Worm (Caenorhabditis elegans) whole organism, L1 larva: ENCODE data around the gene C39B10.7.
A peak's percentile ranks its signal among the peaks of the same experiment; 100 is the strongest.

Experiments used
- F16B12.6 ChIP-seq: fragments of 150-350 bp; optimal IDR thresholded peaks from 2 replicates; lab custom pipeline; 2014; ENCODE audit warnings: missing biosample characterization, missing genetic modification characterization
- aha-1 ChIP-seq: fragments of 150-350 bp; optimal IDR thresholded peaks from 2 replicates; lab custom pipeline; 2014; ENCODE audit warnings: missing biosample characterization, missing genetic modification characterization
- alr-1 ChIP-seq: fragments of 200-800 bp; sonication (Bioruptor generic); optimal IDR thresholded peaks from 2 replicates; lab custom pipeline; 2018; ENCODE audit warnings: borderline replicate concordance, mild to moderate bottlenecking, missing genetic modification characterization, missing compliant biosample characterization
- ceh-63 ChIP-seq: fragments of 200-800 bp; sonication (Bioruptor generic); optimal IDR thresholded peaks from 2 replicates; lab custom pipeline; 2018; ENCODE audit warnings: mild to moderate bottlenecking, missing genetic modification characterization, missing compliant biosample characterization
- ceh-8 ChIP-seq: fragments of 200-800 bp; sonication (Bioruptor generic); optimal IDR thresholded peaks from 2 replicates; lab custom pipeline; 2018; ENCODE audit warnings: mild to moderate bottlenecking, missing genetic modification characterization, moderate library complexity, missing compliant biosample characterization
- ceh-82 ChIP-seq, 3 experiments: fragments of 150-350 bp in 1 of 3; sonication (generic microtip) in 2 of 3; optimal IDR thresholded peaks; 2 replicates each; lab custom pipeline; 2014 to 2017; ENCODE audit warnings: missing biosample characterization in 3 of 3, missing genetic modification characterization in 3 of 3
- ceh-88 ChIP-seq: fragments of 200-800 bp; sonication (Bioruptor generic); IDR thresholded peaks from 2 replicates; pipeline ENCODE4 v1.3.6; 2022; ENCODE audit warnings: missing genetic modification characterization, missing compliant biosample characterization
- efl-1 ChIP-seq, 4 experiments: fragments of 150-350 bp; optimal IDR thresholded peaks in 3 of 4; peaks in 1 of 4; 1 replicate in 1 of 4; 2 replicates in 3 of 4; lab custom pipeline; 2014; ENCODE audit warnings: missing biosample characterization in 2 of 4, missing genetic modification characterization in 2 of 4, missing genetic modification reagents in 2 of 4
- efl-3 ChIP-seq: fragments of 200-800 bp; sonication (Bioruptor generic); optimal IDR thresholded peaks from 2 replicates; lab custom pipeline; 2018; ENCODE audit warnings: mild to moderate bottlenecking, missing genetic modification characterization, missing compliant biosample characterization
- ets-5 ChIP-seq: fragments of 200-800 bp; sonication (Bioruptor generic); IDR thresholded peaks from 2 replicates; pipeline ENCODE4 v1.3.6; 2022; ENCODE audit warnings: missing genetic modification characterization, missing compliant biosample characterization
- grh-1 ChIP-seq: fragments of 200-800 bp; sonication (Bioruptor generic); IDR thresholded peaks from 2 replicates; pipeline ENCODE4 v1.3.6; 2022; ENCODE audit warnings: missing genetic modification reagents, missing genetic modification characterization, missing compliant biosample characterization
- hlh-17 ChIP-seq: fragments of 200-800 bp; sonication (Bioruptor generic); optimal IDR thresholded peaks from 2 replicates; lab custom pipeline; 2018; ENCODE audit warnings: missing genetic modification characterization, mild to moderate bottlenecking, missing compliant biosample characterization, moderate library complexity, borderline replicate concordance
- hlh-4 ChIP-seq: sonication (generic microtip); optimal IDR thresholded peaks from 2 replicates; lab custom pipeline; 2016; ENCODE audit warnings: mild to moderate bottlenecking, missing genetic modification characterization, missing compliant biosample characterization
- hpl-2 ChIP-seq: fragments of 150-350 bp; optimal IDR thresholded peaks from 2 replicates; lab custom pipeline; 2014; ENCODE audit warnings: missing biosample characterization, missing genetic modification reagents, missing genetic modification characterization
- irx-1 ChIP-seq: sonication (generic microtip); optimal IDR thresholded peaks from 2 replicates; lab custom pipeline; 2016; ENCODE audit warnings: missing genetic modification characterization, missing compliant biosample characterization
- jun-1 ChIP-seq: fragments of 150-350 bp; optimal IDR thresholded peaks from 2 replicates; lab custom pipeline; 2014; ENCODE audit warnings: missing biosample characterization, missing genetic modification reagents, missing genetic modification characterization
- lin-14 ChIP-seq: fragments of 200-800 bp; sonication (Bioruptor generic); optimal IDR thresholded peaks from 2 replicates; lab custom pipeline; 2018; ENCODE audit warnings: mild to moderate bottlenecking, missing genetic modification characterization, moderate library complexity, missing compliant biosample characterization
- lin-15B ChIP-seq: fragments of 150-350 bp; sonication (generic microtip); optimal IDR thresholded peaks from 3 replicates; lab custom pipeline; 2014; ENCODE audit warnings: missing biosample characterization, missing genetic modification characterization
- lin-35 ChIP-seq, 2 experiments: fragments of 150-350 bp; optimal IDR thresholded peaks; 2 replicates each; lab custom pipeline; 2014; ENCODE audit warnings: missing biosample characterization in 2 of 2, missing genetic modification characterization in 2 of 2, missing genetic modification reagents in 2 of 2
- lin-39 ChIP-seq: fragments of 150-350 bp; optimal IDR thresholded peaks from 2 replicates; lab custom pipeline; 2014; ENCODE audit warnings: missing biosample characterization, missing genetic modification reagents, missing genetic modification characterization
- lsy-2 ChIP-seq, 2 experiments: fragments of 150-350 bp; optimal IDR thresholded peaks; 2 replicates each; lab custom pipeline; 2014; ENCODE audit warnings: missing biosample characterization in 2 of 2, missing genetic modification characterization in 2 of 2
- nhr-20 ChIP-seq: sonication (generic microtip); optimal IDR thresholded peaks from 2 replicates; lab custom pipeline; 2016; ENCODE audit warnings: mild to moderate bottlenecking, missing genetic modification characterization, missing compliant biosample characterization
- nhr-77 ChIP-seq: fragments of 150-350 bp; optimal IDR thresholded peaks from 2 replicates; lab custom pipeline; 2014; ENCODE audit warnings: missing biosample characterization, missing genetic modification characterization
- nhr-85 ChIP-seq: sonication (generic microtip); peaks from one replicate; lab custom pipeline; 2016; ENCODE audit warnings: missing genetic modification characterization, inconsistent platforms, missing compliant biosample characterization
- nhr-90 ChIP-seq: sonication (generic microtip); optimal IDR thresholded peaks from 2 replicates; lab custom pipeline; 2016; ENCODE audit warnings: mild to moderate bottlenecking, missing genetic modification characterization, missing compliant biosample characterization; ENCODE audit not compliant: poor library complexity
- rnt-1 ChIP-seq: sonication (generic microtip); optimal IDR thresholded peaks from 2 replicates; lab custom pipeline; 2016; ENCODE audit warnings: mild to moderate bottlenecking, missing genetic modification characterization, moderate library complexity, missing compliant biosample characterization
- skn-1 ChIP-seq: fragments of 150-350 bp; optimal IDR thresholded peaks from 2 replicates; lab custom pipeline; 2014; ENCODE audit warnings: missing biosample characterization, missing genetic modification characterization
- swsn-7 ChIP-seq: sonication (generic microtip); optimal IDR thresholded peaks from 2 replicates; lab custom pipeline; 2016; ENCODE audit warnings: missing genetic modification characterization, missing compliant biosample characterization
- tlp-1 ChIP-seq: fragments of 150-350 bp; optimal IDR thresholded peaks from 2 replicates; lab custom pipeline; 2014; ENCODE audit warnings: missing biosample characterization, missing genetic modification characterization
- unc-86 ChIP-seq: sonication (generic microtip); optimal IDR thresholded peaks from 2 replicates; lab custom pipeline; 2016; ENCODE audit warnings: missing genetic modification characterization, missing compliant biosample characterization
- zip-4 ChIP-seq: fragments of 200-800 bp; sonication (Bioruptor generic); optimal IDR thresholded peaks from 2 replicates; lab custom pipeline; 2018; ENCODE audit warnings: mild to moderate bottlenecking, missing genetic modification characterization, moderate library complexity, missing compliant biosample characterization
- ztf-4 ChIP-seq: fragments of 150-350 bp; optimal IDR thresholded peaks from 2 replicates; lab custom pipeline; 2014; ENCODE audit warnings: missing biosample characterization, missing genetic modification characterization

C39B10.7 gene

ce11 chrX:10507971-10508370 lies 31.3 kb downstream of the C39B10.7 start:
- TF ChIP-seq zip-4 (GFP tag; lab: Kevin White, UChicago) = no peak
- no peak for TF ChIP-seq hlh-4 (tag; lab: Kevin White, UChicago)
- no peak for TF ChIP-seq irx-1
- no peak for TF ChIP-seq hlh-17 (GFP tag; lab: Kevin White, UChicago)
- TF ChIP-seq lin-14 = no peak
- no peak for TF ChIP-seq rnt-1 (tag; lab: Kevin White, UChicago)
- no peak for TF ChIP-seq lin-39 (tag; lab: Kevin White, UChicago)

DNA sequence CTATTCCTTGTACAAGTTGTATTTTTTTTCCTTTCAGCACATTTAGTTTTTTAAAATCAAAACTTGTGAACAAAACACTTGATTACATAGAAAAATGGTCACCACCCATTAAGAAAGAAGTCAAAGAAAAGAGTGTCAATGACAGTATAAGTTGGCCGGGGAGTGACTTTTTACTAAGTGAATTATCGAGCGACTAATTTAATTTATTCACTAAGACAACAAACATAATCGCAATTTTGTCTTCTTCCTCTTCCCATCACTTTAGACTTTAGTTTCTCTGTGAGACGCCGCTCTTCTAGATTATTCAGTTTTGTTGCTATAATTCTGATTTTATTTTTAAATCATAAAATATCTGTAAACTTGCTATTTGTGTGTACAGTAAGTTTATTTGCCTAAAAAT lies 37.4 kb downstream of the C39B10.7 start:
- TF ChIP-seq aha-1 (no peak), swsn-7 (tag; lab: Kevin White, UChicago) (no peak), nhr-85 (tag; lab: Kevin White, UChicago) (peak; percentile 64), skn-1 (tag; lab: Kevin White, UChicago) (no peak), ceh-82 (tag; optimal IDR thresholded peaks at IDR 0.05; lab: Kevin White, UChicago) (no peak), jun-1 (tag; lab: Kevin White, UChicago) (no peak), efl-3 (GFP tag; lab: Kevin White, UChicago) (no peak), irx-1 (no peak), ceh-8 (GFP tag; lab: Kevin White, UChicago) (peak; percentile 63), zip-4 (GFP tag; lab: Kevin White, UChicago) (no peak), nhr-90 (no peak), ceh-63 (no peak), ceh-88 (GFP tag; lab: Robert Waterston, UW) (no peak), alr-1 (tag; lab: Kevin White, UChicago) (no peak), F16B12.6 (no peak), nhr-77 (tag; lab: Kevin White, UChicago) (no peak)

DNA sequence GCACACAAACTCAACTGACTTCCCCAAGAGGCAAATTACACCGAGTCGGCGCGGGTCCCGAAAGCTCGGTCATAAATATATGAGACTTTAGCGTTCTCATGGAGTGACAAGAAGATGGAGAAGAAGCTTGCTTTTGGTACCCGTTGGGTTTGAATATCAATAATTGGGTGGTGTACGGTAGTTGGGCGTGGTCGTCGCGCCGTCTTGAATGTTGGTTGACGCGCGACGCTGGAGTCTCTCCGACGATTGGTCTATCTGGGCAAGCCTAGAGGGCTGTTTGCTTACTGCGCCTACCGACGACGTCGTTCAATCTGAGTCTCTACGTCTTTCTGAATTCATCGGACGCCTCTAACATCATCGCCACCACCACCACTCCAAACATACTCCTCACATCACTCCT lies 38.2 kb downstream of the C39B10.7 start:
- TF ChIP-seq unc-86 = no peak
- no peak for TF ChIP-seq efl-1 (optimal IDR thresholded peaks at IDR 0.05; lab: Kevin White, UChicago)
- no peak for TF ChIP-seq efl-1 (GFP tag; optimal IDR thresholded peaks at IDR 0.05 in 1 of 2; lab: Kevin White, UChicago)
- TF ChIP-seq lsy-2 (tag; optimal IDR thresholded peaks at IDR 0.05; lab: Kevin White, UChicago) = peak in 1 of 2 experiments; percentile 41
- no peak for TF ChIP-seq nhr-20 (tag; lab: Kevin White, UChicago)
- TF ChIP-seq ets-5 = no peak
- no peak for TF ChIP-seq lin-35 (GFP tag; optimal IDR thresholded peaks at IDR 0.05; lab: Kevin White, UChicago)

DNA sequence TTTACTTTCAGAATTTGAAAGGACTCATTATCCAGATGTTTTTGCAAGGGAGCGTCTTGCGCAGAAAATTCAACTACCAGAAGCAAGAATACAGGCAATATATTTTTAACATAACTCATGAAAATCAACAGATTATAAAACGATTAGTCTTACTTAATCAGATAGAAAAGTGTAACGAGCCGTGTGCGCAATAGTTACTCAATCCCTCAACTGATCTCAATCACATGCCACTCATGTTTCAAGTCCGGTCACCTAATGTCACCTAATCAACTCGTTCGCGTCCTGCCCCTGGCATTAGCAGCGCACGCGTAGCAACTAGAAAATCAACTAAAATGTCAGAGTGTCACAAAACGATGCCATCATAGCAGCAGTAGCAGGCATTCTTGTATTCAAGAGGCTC lies 39.9 kb downstream of the C39B10.7 start:
- TF ChIP-seq nhr-85 (tag; lab: Kevin White, UChicago) (peak; percentile 74), lin-15B (tag; lab: Kevin White, UChicago) (no peak), unc-86 (no peak), ztf-4 (tag; lab: Kevin White, UChicago) (no peak), grh-1 (GFP tag; lab: Robert Waterston, UW) (0 out of 2 replicates have a peak, but pooled peaks have one; percentile 19), tlp-1 (no peak)

DNA sequence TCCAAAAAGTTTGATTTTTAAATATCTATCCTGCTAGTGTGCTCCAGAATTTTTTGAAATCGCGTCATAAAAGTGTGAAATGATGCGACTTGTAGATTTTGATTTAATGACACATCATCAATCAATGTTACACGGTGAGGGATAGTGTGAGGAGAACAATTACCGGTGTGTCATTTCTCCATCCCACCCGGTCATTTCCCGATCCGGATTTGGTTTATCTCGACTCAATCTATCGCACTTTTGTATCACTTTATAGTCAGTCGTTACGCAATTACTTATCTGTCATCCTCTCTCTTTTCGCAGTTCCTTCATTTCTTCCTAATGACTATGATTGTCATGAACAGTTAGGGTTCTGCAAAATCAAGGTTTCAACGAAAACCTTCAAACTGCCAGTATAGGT lies 43.5 kb downstream of the C39B10.7 start:
- TF ChIP-seq efl-1 (optimal IDR thresholded peaks at IDR 0.05; lab: Kevin White, UChicago) = no peak
- peak in 1 of 2 experiments; percentile 71 for TF ChIP-seq efl-1 (GFP tag; optimal IDR thresholded peaks at IDR 0.05 in 1 of 2; lab: Kevin White, UChicago)
- TF ChIP-seq lin-14 = no peak
- no peak for TF ChIP-seq hpl-2
- TF ChIP-seq, all 84 proteins: peak for 1

ce11 chrX:10521313-10521712 lies 44.6 kb downstream of the C39B10.7 start, which contains the start of gene F14F3.4:
Gene F14F3.4, minus strand, starts transcription at chrX:10521413.
- TF ChIP-seq hlh-17 (GFP tag; lab: Kevin White, UChicago) = no peak
